Worm (Caenorhabditis elegans) whole organism, young adult: ENCODE measurements around the gene str-48.
"Not testable (repeated sequence)": the region's sequence is repeated elsewhere in the genome, so short reads cannot be mapped to it uniquely, and the experiment has no call there.

ENCODE experiments used
- F57A8.1 ChIP-seq: fragments of 200-800 bp; sonication (Bioruptor generic); optimal IDR thresholded peaks from 2 replicates; lab custom pipeline; 2018; ENCODE audit warnings: mild to moderate bottlenecking, missing genetic modification characterization, moderate library complexity, missing compliant biosample characterization
- T26A5.8 ChIP-seq: sonication (generic microtip); optimal IDR thresholded peaks from 2 replicates; lab custom pipeline; 2016; ENCODE audit warnings: missing genetic modification characterization, missing compliant biosample characterization
- Y53G8AR.9 ChIP-seq: fragments of 200-800 bp; sonication (Bioruptor generic); conservative IDR thresholded peaks from 2 replicates; pipeline ENCODE4 v1.3.6; 2022; ENCODE audit warnings: missing genetic modification reagents, missing genetic modification characterization, missing compliant biosample characterization
- Y67H2A.10 ChIP-seq: fragments of 200-800 bp; sonication (Bioruptor generic); conservative IDR thresholded peaks from 2 replicates; pipeline ENCODE4 v1.3.6; 2022; ENCODE audit warnings: missing genetic modification reagents, missing genetic modification characterization, missing compliant biosample characterization
- ceh-79 ChIP-seq: sonication (generic microtip); optimal IDR thresholded peaks from 2 replicates; lab custom pipeline; 2017; ENCODE audit warnings: mild to moderate bottlenecking, missing genetic modification characterization, missing compliant biosample characterization
- egl-18 ChIP-seq: fragments of 200-800 bp; sonication (Bioruptor generic); IDR thresholded peaks from 2 replicates; pipeline ENCODE4 v1.3.6; 2022; ENCODE audit warnings: missing genetic modification reagents, missing genetic modification characterization, missing compliant biosample characterization
- ekl-4 ChIP-seq: fragments of 200-800 bp; sonication (Bioruptor generic); IDR thresholded peaks from 2 replicates; pipeline ENCODE4 v1.3.6; 2022; ENCODE audit warnings: missing genetic modification reagents, missing genetic modification characterization, missing compliant biosample characterization
- gei-17 ChIP-seq: fragments of 200-800 bp; sonication (Bioruptor generic); optimal IDR thresholded peaks from 2 replicates; lab custom pipeline; 2018; ENCODE audit warnings: mild to moderate bottlenecking, missing genetic modification characterization, missing compliant biosample characterization
- madf-3 ChIP-seq: fragments of 200-800 bp; sonication (Bioruptor generic); IDR thresholded peaks from 2 replicates; pipeline ENCODE4 v1.3.6; 2022; ENCODE audit warnings: missing genetic modification reagents, missing genetic modification characterization, missing compliant biosample characterization
- nfyb-1 ChIP-seq: fragments of 200-800 bp; sonication (Bioruptor generic); IDR thresholded peaks from 2 replicates; pipeline ENCODE4 v1.3.6; 2022; ENCODE audit warnings: missing genetic modification reagents, missing genetic modification characterization, missing compliant biosample characterization
- sea-2 ChIP-seq: fragments of 200-800 bp; sonication (Bioruptor generic); IDR thresholded peaks from 2 replicates; pipeline ENCODE4 v1.3.6; 2022; ENCODE audit warnings: missing genetic modification characterization, missing compliant biosample characterization
- ztf-3 ChIP-seq: fragments of 200-800 bp; sonication (Bioruptor generic); optimal IDR thresholded peaks from 2 replicates; lab custom pipeline; 2018; ENCODE audit warnings: mild to moderate bottlenecking, missing genetic modification characterization, missing compliant biosample characterization

- TF ChIP-seq Y67H2A.10 (GFP tag; lab: Robert Waterston, UW); nfyb-1 (GFP tag; lab: Robert Waterston, UW); T26A5.8; F57A8.1 (GFP tag; lab: Kevin White, UChicago); madf-3 (GFP tag; lab: Robert Waterston, UW); sea-2 (GFP tag; lab: Robert Waterston, UW); Y53G8AR.9 (GFP tag; lab: Robert Waterston, UW); egl-18 (GFP tag; lab: Robert Waterston, UW); ekl-4 (GFP tag; lab: Robert Waterston, UW); ceh-79 (tag; lab: Kevin White, UChicago); ztf-3 (GFP tag; lab: Kevin White, UChicago); gei-17: not testable (repeated sequence)
Measured at ce11 chrIV:7112312-7112711, 9.5 kb upstream of the str-48 start.
